Worm (Caenorhabditis elegans) whole organism, mixed stage, embryonic: ENCODE measurements around the gene F13H8.11.
A peak's percentile ranks its signal among the peaks of the same experiment; 100 is the strongest.

ENCODE experiments used
- M03D4.4 ChIP-seq: sonication (generic microtip); optimal IDR thresholded peaks from 2 replicates; lab custom pipeline; 2017; ENCODE audit warnings: mild to moderate bottlenecking, missing genetic modification characterization, missing compliant biosample characterization
- bed-3 ChIP-seq: fragments of 200-800 bp; sonication (Bioruptor generic); optimal IDR thresholded peaks from 3 replicates; lab custom pipeline; 2018; ENCODE audit warnings: mild to moderate bottlenecking, missing genetic modification characterization, moderate library complexity, missing compliant biosample characterization
- ceh-39 ChIP-seq: fragments of 150-350 bp; optimal IDR thresholded peaks from 2 replicates; lab custom pipeline; 2014; ENCODE audit warnings: missing biosample characterization, missing genetic modification characterization
- ceh-43 ChIP-seq: fragments of 200-800 bp; sonication (Bioruptor generic); optimal IDR thresholded peaks from 2 replicates; lab custom pipeline; 2018; ENCODE audit warnings: mild to moderate bottlenecking, missing genetic modification characterization, moderate library complexity, missing compliant biosample characterization
- ceh-83 ChIP-seq: fragments of 200-800 bp; sonication (Bioruptor generic); optimal IDR thresholded peaks from 2 replicates; lab custom pipeline; 2018; ENCODE audit warnings: mild to moderate bottlenecking, missing genetic modification characterization, missing compliant biosample characterization
- ces-1 ChIP-seq: fragments of 150-350 bp; optimal IDR thresholded peaks from 2 replicates; lab custom pipeline; 2014; ENCODE audit warnings: missing biosample characterization, missing genetic modification reagents, missing genetic modification characterization
- cnd-1 ChIP-seq: fragments of 200-800 bp; sonication (Bioruptor generic); optimal IDR thresholded peaks from 2 replicates; lab custom pipeline; 2018; ENCODE audit warnings: mild to moderate bottlenecking, missing genetic modification characterization, missing compliant biosample characterization
- drap-1 ChIP-seq: fragments of 200-800 bp; sonication (Bioruptor generic); optimal IDR thresholded peaks from 3 replicates; lab custom pipeline; 2018; ENCODE audit warnings: mild to moderate bottlenecking, missing genetic modification characterization, missing compliant biosample characterization
- elt-1 ChIP-seq: sonication (generic microtip); optimal IDR thresholded peaks from 2 replicates; lab custom pipeline; 2017; ENCODE audit warnings: missing genetic modification characterization, mild to moderate bottlenecking, missing compliant biosample characterization, antibody characterized with exemption, moderate library complexity, borderline replicate concordance; ENCODE audit not compliant: insufficient read depth
- elt-3 ChIP-seq: fragments of 150-350 bp; optimal IDR thresholded peaks from 2 replicates; lab custom pipeline; 2014; ENCODE audit warnings: missing biosample characterization, missing genetic modification characterization
- flh-1 ChIP-seq: fragments of 200-800 bp; sonication (Bioruptor generic); optimal IDR thresholded peaks from 2 replicates; lab custom pipeline; 2018; ENCODE audit warnings: mild to moderate bottlenecking, missing genetic modification characterization, moderate library complexity, missing compliant biosample characterization
- ham-2 ChIP-seq: fragments of 200-800 bp; sonication (Bioruptor generic); optimal IDR thresholded peaks from 2 replicates; lab custom pipeline; 2018; ENCODE audit warnings: mild to moderate bottlenecking, missing genetic modification characterization, missing compliant biosample characterization
- hlh-1 ChIP-seq: fragments of 150-350 bp; optimal IDR thresholded peaks from 2 replicates; lab custom pipeline; 2014; ENCODE audit warnings: missing biosample characterization, missing genetic modification reagents, missing genetic modification characterization
- lin-13 ChIP-seq: fragments of 150-350 bp; optimal IDR thresholded peaks from 2 replicates; lab custom pipeline; 2014; ENCODE audit warnings: missing biosample characterization, missing genetic modification characterization
- lin-32 ChIP-seq: fragments of 200-800 bp; sonication (Bioruptor generic); optimal IDR thresholded peaks from 2 replicates; lab custom pipeline; 2018; ENCODE audit warnings: mild to moderate bottlenecking, missing genetic modification characterization, missing compliant biosample characterization
- lsy-2 ChIP-seq: fragments of 150-350 bp; optimal IDR thresholded peaks from 2 replicates; lab custom pipeline; 2014; ENCODE audit warnings: missing biosample characterization, missing genetic modification characterization
- mab-5 ChIP-seq: fragments of 150-350 bp; optimal IDR thresholded peaks from 2 replicates; lab custom pipeline; 2014; ENCODE audit warnings: missing biosample characterization, missing genetic modification characterization
- mep-1 ChIP-seq: fragments of 150-350 bp; optimal IDR thresholded peaks from 2 replicates; lab custom pipeline; 2017; ENCODE audit warnings: missing biosample characterization, missing genetic modification reagents, missing genetic modification characterization, inconsistent platforms
- nhr-12 ChIP-seq: fragments of 150-350 bp; optimal IDR thresholded peaks from 2 replicates; lab custom pipeline; 2014; ENCODE audit warnings: missing biosample characterization, missing genetic modification characterization
- nhr-2 ChIP-seq: fragments of 150-350 bp; optimal IDR thresholded peaks from 2 replicates; lab custom pipeline; 2014; ENCODE audit warnings: missing biosample characterization, missing genetic modification characterization
- nhr-237 ChIP-seq: fragments of 150-350 bp; optimal IDR thresholded peaks from 2 replicates; lab custom pipeline; 2014; ENCODE audit warnings: missing biosample characterization, missing genetic modification characterization
- nhr-28 ChIP-seq: fragments of 150-350 bp; optimal IDR thresholded peaks from 2 replicates; lab custom pipeline; 2014; ENCODE audit warnings: missing biosample characterization, missing genetic modification characterization
- nhr-76 ChIP-seq: sonication (generic microtip); optimal IDR thresholded peaks from 2 replicates; lab custom pipeline; 2017; ENCODE audit warnings: missing biosample characterization, missing genetic modification characterization
- pha-4 ChIP-seq: fragments of 150-350 bp; optimal IDR thresholded peaks from 2 replicates; lab custom pipeline; 2018; ENCODE audit warnings: missing biosample characterization, missing genetic modification reagents, missing genetic modification characterization
- sem-2 ChIP-seq: fragments of 200-800 bp; sonication (Bioruptor generic); optimal IDR thresholded peaks from 2 replicates; lab custom pipeline; 2018; ENCODE audit warnings: mild to moderate bottlenecking, missing genetic modification characterization, missing compliant biosample characterization
- snpc-4 ChIP-seq: fragments of 150-350 bp; optimal IDR thresholded peaks from 2 replicates; lab custom pipeline; 2014; ENCODE audit warnings: missing biosample characterization, missing genetic modification characterization
- sptf-1 ChIP-seq: sonication (generic microtip); optimal IDR thresholded peaks from 2 replicates; lab custom pipeline; 2017; ENCODE audit warnings: mild to moderate bottlenecking, missing genetic modification characterization, moderate library complexity, missing compliant biosample characterization
- tbx-8 ChIP-seq: fragments of 200-800 bp; sonication (Bioruptor generic); optimal IDR thresholded peaks from 2 replicates; lab custom pipeline; 2018; ENCODE audit warnings: mild to moderate bottlenecking, missing genetic modification characterization, moderate library complexity, missing compliant biosample characterization
- unc-120 ChIP-seq: sonication (generic microtip); optimal IDR thresholded peaks from 2 replicates; lab custom pipeline; 2017; ENCODE audit warnings: missing genetic modification characterization, missing compliant biosample characterization; ENCODE audit not compliant: poor library complexity, severe bottlenecking
- unc-39 ChIP-seq: fragments of 150-350 bp; optimal IDR thresholded peaks from 2 replicates; lab custom pipeline; 2014; ENCODE audit warnings: missing biosample characterization, missing genetic modification characterization
- unc-62 ChIP-seq: fragments of 150-350 bp; optimal IDR thresholded peaks from 2 replicates; lab custom pipeline; 2014; ENCODE audit warnings: missing biosample characterization, missing genetic modification reagents, missing genetic modification characterization
- zip-8 ChIP-seq: fragments of 150-350 bp; optimal IDR thresholded peaks from 2 replicates; lab custom pipeline; 2014; ENCODE audit warnings: missing biosample characterization, missing genetic modification characterization
- ztf-11 ChIP-seq: fragments of 150-350 bp; optimal IDR thresholded peaks from 2 replicates; lab custom pipeline; 2014; ENCODE audit warnings: missing biosample characterization, missing genetic modification characterization

Gene F13H8.11

ce11 chrII:6290047-6290582 is 30.3 kb upstream of the F13H8.11 start, which contains the start of gene upb-1:
Gene upb-1 (minus strand): TSS chrII:6290097.
- no peak for TF ChIP-seq nhr-76 (tag; lab: Kevin White, UChicago)
- TF ChIP-seq zip-8, result no peak
- no peak for TF ChIP-seq M03D4.4
- TF ChIP-seq hlh-1, result peak; percentile 100
- no peak for TF ChIP-seq ham-2 (GFP tag; lab: Kevin White, UChicago)
- peak; percentile 90 for TF ChIP-seq unc-62
- no peak for TF ChIP-seq unc-39 (tag; lab: Kevin White, UChicago)
- TF ChIP-seq mab-5 (tag; lab: Kevin White, UChicago), result no peak
- no peak for TF ChIP-seq ces-1 (GFP tag; lab: Kevin White, UChicago)

DNA sequence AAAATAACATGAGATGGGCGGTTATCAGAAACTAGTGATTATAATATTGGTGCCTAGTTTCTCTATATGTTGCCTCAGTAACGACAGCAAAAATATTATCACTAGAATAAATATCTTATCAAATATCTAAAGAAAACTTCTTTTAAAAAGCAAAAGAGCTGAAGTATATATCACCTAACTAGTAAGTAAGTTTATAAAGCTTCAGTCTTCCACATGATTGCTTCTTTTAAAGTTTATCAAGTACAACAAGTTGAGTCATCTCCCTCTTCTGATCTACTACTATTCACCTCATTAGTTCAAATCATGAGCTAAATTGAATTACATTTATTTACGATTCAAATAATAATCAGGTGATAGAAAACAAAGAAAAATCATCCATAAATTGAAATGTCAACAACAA is 28.3 kb upstream of the F13H8.11 start:
- TF ChIP-seq mab-5 (tag; lab: Kevin White, UChicago) (no peak), mep-1 (tag; lab: Kevin White, UChicago) (no peak), ceh-39 (no peak), drap-1 (GFP tag; lab: Kevin White, UChicago) (no peak), flh-1 (GFP tag; lab: Kevin White, UChicago) (no peak), elt-3 (tag; lab: Kevin White, UChicago) (no peak), cnd-1 (tag; lab: Kevin White, UChicago) (no peak), sptf-1 (no peak)

DNA sequence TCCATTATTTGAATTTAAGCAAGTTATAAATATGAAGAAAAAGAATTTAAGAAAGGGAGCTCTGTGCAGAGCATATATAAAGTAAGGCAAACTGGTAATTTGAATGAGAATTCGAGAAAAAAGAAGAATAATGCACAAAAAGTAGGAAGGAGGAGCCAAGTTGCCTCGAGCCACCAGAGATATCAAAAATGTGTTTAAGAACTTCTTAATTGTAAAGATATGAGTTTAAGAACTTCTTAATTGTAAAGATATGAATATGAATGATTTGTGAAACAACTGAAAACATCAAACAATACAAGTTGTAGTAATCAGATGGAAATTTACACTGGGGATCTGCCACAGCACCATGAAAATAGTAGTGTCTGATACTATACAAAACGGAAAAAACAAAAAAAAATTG is 27.0 kb upstream of the F13H8.11 start, which contains the start of gene F13H8.6:
F13H8.6 (minus strand) TSS at position 101 of the 400 bp plus-strand sequence.
- TF ChIP-seq ham-2 (GFP tag; lab: Kevin White, UChicago) (no peak), unc-120 (tag; lab: Kevin White, UChicago) (no peak), sptf-1 (no peak), M03D4.4 (no peak), drap-1 (GFP tag; lab: Kevin White, UChicago) (no peak), sem-2 (GFP tag; lab: Kevin White, UChicago) (no peak), snpc-4 (tag; lab: Kevin White, UChicago) (no peak), ceh-43 (GFP tag; lab: Kevin White, UChicago) (no peak), lin-13 (tag; lab: Kevin White, UChicago) (no peak), zip-8 (no peak)

ce11 chrII:6283074-6283473 is 23.3 kb upstream of the F13H8.11 start, which contains the start of gene F13H8.1:
Gene F13H8.1 (plus strand): TSS chrII:6283384.
- no peak for TF ChIP-seq nhr-12 (tag; lab: Kevin White, UChicago)
- TF ChIP-seq tbx-8 (GFP tag; lab: Kevin White, UChicago), result no peak
- no peak for TF ChIP-seq sptf-1
- TF ChIP-seq lin-13 (tag; lab: Kevin White, UChicago), result no peak
- TF ChIP-seq bed-3 (GFP tag; lab: Kevin White, UChicago), result no peak
- no peak for TF ChIP-seq zip-8
- no peak for TF ChIP-seq nhr-2 (tag; lab: Kevin White, UChicago)
- no peak for TF ChIP-seq lin-32 (GFP tag; lab: Kevin White, UChicago)

DNA sequence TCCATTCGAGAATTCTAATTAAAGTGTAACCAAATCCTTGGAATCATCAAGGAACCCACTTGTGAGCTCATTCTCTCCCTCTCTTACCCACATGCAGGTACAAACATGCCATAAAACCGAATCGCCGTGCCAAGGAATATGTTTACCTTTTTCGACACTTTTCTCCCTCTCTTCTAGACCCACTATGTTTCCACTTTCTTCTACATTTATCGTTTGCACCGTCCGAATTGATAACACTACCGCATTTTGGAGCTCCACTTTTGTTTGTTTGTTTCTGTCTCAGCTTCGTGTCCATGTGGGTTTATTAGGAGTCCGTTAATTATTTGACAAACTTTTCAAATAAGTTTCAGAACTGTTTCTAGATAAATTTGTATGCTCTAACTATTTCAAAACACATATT is 22.1 kb upstream of the F13H8.11 start:
- no peak for TF ChIP-seq nhr-237
- no peak for TF ChIP-seq ceh-39
- TF ChIP-seq M03D4.4, result no peak
- TF ChIP-seq zip-8, result no peak
- no peak for TF ChIP-seq nhr-76 (tag; lab: Kevin White, UChicago)
- no peak for TF ChIP-seq unc-39 (tag; lab: Kevin White, UChicago)
- no peak for TF ChIP-seq nhr-2 (tag; lab: Kevin White, UChicago)
- TF ChIP-seq lin-13 (tag; lab: Kevin White, UChicago), result no peak
- no peak for TF ChIP-seq hlh-1

- TF ChIP-seq pha-4 (tag; lab: Kevin White, UChicago) (no peak), flh-1 (GFP tag; lab: Kevin White, UChicago) (no peak), ztf-11 (tag; lab: Kevin White, UChicago) (no peak), tbx-8 (GFP tag; lab: Kevin White, UChicago) (no peak), ces-1 (GFP tag; lab: Kevin White, UChicago) (no peak), M03D4.4 (no peak), elt-1 (no peak), lsy-2 (tag; lab: Kevin White, UChicago) (no peak), bed-3 (GFP tag; lab: Kevin White, UChicago) (no peak), cnd-1 (tag; lab: Kevin White, UChicago) (no peak), unc-62 (no peak), ceh-39 (no peak), nhr-12 (tag; lab: Kevin White, UChicago) (no peak), lin-32 (GFP tag; lab: Kevin White, UChicago) (no peak), hlh-1 (no peak), ceh-83 (GFP tag; lab: Kevin White, UChicago) (no peak), drap-1 (GFP tag; lab: Kevin White, UChicago) (no peak), nhr-28 (tag; lab: Kevin White, UChicago) (no peak), zip-8 (no peak), nhr-2 (tag; lab: Kevin White, UChicago) (no peak)
- TF ChIP-seq, all 35 proteins: peak for 0
Measured at ce11 chrII:6281002-6281401, 21.2 kb upstream of the F13H8.11 start, which contains the start of gene scly-1. Gene scly-1 (minus strand): TSS chrII:6281102.
